Worm (Caenorhabditis elegans) whole organism, young adult: ENCODE measurements around the gene M110.3.

ENCODE experiments used
- ama-1 ChIP-seq, 3 experiments: fragments of 150-350 bp in 1 of 3; sonication (generic microtip) in 2 of 3; optimal IDR thresholded peaks; 2 replicates each; lab custom pipeline; 2014 to 2018; ENCODE audit warnings: missing biosample characterization in 2 of 3, missing genetic modification characterization in 2 of 3, missing genetic modification reagents in 2 of 3
- ceh-79 ChIP-seq: sonication (generic microtip); optimal IDR thresholded peaks from 2 replicates; lab custom pipeline; 2017; ENCODE audit warnings: mild to moderate bottlenecking, missing genetic modification characterization, missing compliant biosample characterization
- dpff-1 ChIP-seq: sonication (generic microtip); optimal IDR thresholded peaks from 2 replicates; lab custom pipeline; 2017; ENCODE audit warnings: mild to moderate bottlenecking, missing genetic modification characterization, missing compliant biosample characterization
- lin-35 ChIP-seq, 3 experiments: fragments of 150-350 bp in 2 of 3; sonication (generic microtip) in 1 of 3; optimal IDR thresholded peaks; 2 replicates each; lab custom pipeline; 2014 to 2018; ENCODE audit warnings: missing biosample characterization in 3 of 3, missing genetic modification characterization in 3 of 3, missing genetic modification reagents in 3 of 3
- lsy-27 ChIP-seq: sonication (generic microtip); optimal IDR thresholded peaks from 2 replicates; lab custom pipeline; 2017; ENCODE audit warnings: missing genetic modification characterization, mild to moderate bottlenecking, missing compliant biosample characterization, antibody characterized with exemption, missing genotype, borderline replicate concordance; ENCODE audit not compliant: insufficient read depth
- madf-6 ChIP-seq: fragments of 200-800 bp; sonication (Bioruptor generic); IDR thresholded peaks from 2 replicates; pipeline ENCODE4 v1.3.6; 2022; ENCODE audit warnings: missing genetic modification reagents, missing genetic modification characterization, missing compliant biosample characterization
- rpc-1 ChIP-seq, 2 experiments: fragments of 150-350 bp in 1 of 2; sonication (generic microtip) in 1 of 2; optimal IDR thresholded peaks; 2 replicates each; lab custom pipeline; 2014 to 2018; ENCODE audit warnings: missing biosample characterization in 1 of 2, missing genetic modification characterization in 1 of 2, missing genetic modification reagents in 1 of 2, missing genotype in 1 of 2
- snpc-4 ChIP-seq, 5 experiments: fragments of 150-350 bp in 1 of 5; sonication (generic microtip) in 4 of 5; optimal IDR thresholded peaks; 2 replicates each; lab custom pipeline; 2014 to 2018; ENCODE audit warnings: missing genetic modification characterization in 5 of 5, missing biosample characterization in 3 of 5, antibody characterized with exemption in 2 of 5, mild to moderate bottlenecking in 2 of 5, missing compliant biosample characterization in 2 of 5, missing genotype in 2 of 5, moderate library complexity in 2 of 5, missing genetic modification reagents in 1 of 5
- zim-3 ChIP-seq: sonication (generic microtip); optimal IDR thresholded peaks from 2 replicates; lab custom pipeline; 2017; ENCODE audit warnings: mild to moderate bottlenecking, missing genetic modification characterization, moderate library complexity, missing compliant biosample characterization

- TF ChIP-seq dpff-1 (tag; lab: Kevin White, UChicago) (no peak), lin-35 (GFP tag; optimal IDR thresholded peaks at IDR 0.05; lab: Kevin White, UChicago) (no peak), lsy-27 (tag; lab: Kevin White, UChicago) (no peak), madf-6 (GFP tag; lab: Robert Waterston, UW) (no peak), zim-3 (tag; lab: Kevin White, UChicago) (no peak), snpc-4 (GFP tag; optimal IDR thresholded peaks at IDR 0.05; lab: Kevin White, UChicago) (no peak), snpc-4 (tag; optimal IDR thresholded peaks at IDR 0.05; lab: Kevin White, UChicago) (no peak), rpc-1 (optimal IDR thresholded peaks at IDR 0.05; lab: Kevin White, UChicago) (no peak), rpc-1 (tag; optimal IDR thresholded peaks at IDR 0.05; lab: Kevin White, UChicago) (no peak), ceh-79 (tag; lab: Kevin White, UChicago) (no peak), ama-1 (optimal IDR thresholded peaks at IDR 0.05; lab: Kevin White, UChicago) (no peak), ama-1 (GFP tag; optimal IDR thresholded peaks at IDR 0.05; lab: Kevin White, UChicago) (no peak)
Measured at ce11 chrII:8190455-8190854, 26.0 kb downstream of the M110.3 start, which contains the start of gene T05C12.8.
